Fruit fly (Drosophila melanogaster): ENCODE measurements around the gene ogre.

Gene ogre

DNA sequence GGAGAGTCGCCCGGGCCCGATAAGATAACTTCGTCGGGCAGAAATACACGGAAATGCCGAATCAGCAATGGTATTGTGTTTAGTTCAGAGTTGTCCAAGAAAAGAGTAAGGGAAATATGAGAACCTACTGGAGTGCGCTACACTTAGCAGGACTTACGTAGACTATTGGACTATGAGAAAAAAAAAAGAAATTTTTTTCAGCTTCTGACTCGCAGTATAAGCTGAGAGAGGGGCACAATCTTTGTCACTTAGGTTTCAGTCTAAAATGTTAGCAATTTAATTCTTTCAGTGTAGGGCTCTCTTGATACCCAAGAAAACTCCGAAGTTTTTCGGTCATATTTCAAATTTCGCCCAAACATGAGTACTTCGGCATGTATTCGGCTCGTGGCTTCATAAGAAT, 2.6 kb upstream of the ogre start (continued):
- TF ChIP-seq pita (GFP tag; optimal IDR thresholded peaks at IDR 0.05): no peak
- peak; percentile 81 for TF ChIP-seq gem (tag; optimal IDR thresholded peaks at IDR 0.05)
- peak; percentile 23 for TF ChIP-seq Max (GFP tag; optimal IDR thresholded peaks at IDR 0.05)
- TF ChIP-seq Bdp1 (GFP tag; optimal IDR thresholded peaks at IDR 0.05): peak; percentile 56
- TF ChIP-seq CG17612 (GFP tag; IDR thresholded peaks at IDR 0.05): no peak
- TF ChIP-seq nau (GFP tag; optimal IDR thresholded peaks at IDR 0.05): no peak
- TF ChIP-seq CG2889 (GFP tag; IDR thresholded peaks at IDR 0.05): 0 out of 3 replicates have a peak, but pooled peaks have one; percentile 6
- peak; percentile 77 for TF ChIP-seq CG9932 (GFP tag; IDR thresholded peaks at IDR 0.05)
- no peak for TF ChIP-seq Lpt (GFP tag; optimal IDR thresholded peaks at IDR 0.05)
- TF ChIP-seq ttk (GFP tag; IDR thresholded peaks at IDR 0.05): peak; percentile 83
- peak; percentile 42 for TF ChIP-seq CG4282 (GFP tag; optimal IDR thresholded peaks at IDR 0.05)
- TF ChIP-seq tna (GFP tag; IDR thresholded peaks at IDR 0.05; ENCODE audit: partially characterized antibody): no peak
- peak; percentile 48 for TF ChIP-seq CG1603 (tag; optimal IDR thresholded peaks at IDR 0.05)
- TF ChIP-seq insv (GFP tag; optimal IDR thresholded peaks at IDR 0.05): no peak
- TF ChIP-seq dmrt99B (tag; optimal IDR thresholded peaks at IDR 0.05): peak; percentile 82
- peak; percentile 75 for TF ChIP-seq CG4424 (GFP tag; optimal IDR thresholded peaks at IDR 0.05)
- TF ChIP-seq sens-2 (GFP tag; IDR thresholded peaks at IDR 0.05): peak; percentile 72; the same call in 1 of the 2 replicates
- peak; percentile 8 for TF ChIP-seq CG6683 (GFP tag; optimal IDR thresholded peaks at IDR 0.05)
- no peak for TF ChIP-seq tll (GFP tag; optimal IDR thresholded peaks at IDR 0.05)
- peak; percentile 74 for TF ChIP-seq CG11504 (tag; optimal IDR thresholded peaks at IDR 0.05)
- TF ChIP-seq maf-S (GFP tag; optimal IDR thresholded peaks at IDR 0.05): peak; percentile 72
- TF ChIP-seq CG10267 (tag; optimal IDR thresholded peaks at IDR 0.05): peak; percentile 48
- no peak for TF ChIP-seq Dp (GFP tag; optimal IDR thresholded peaks at IDR 0.05)
- TF ChIP-seq CG12659 (GFP tag; optimal IDR thresholded peaks at IDR 0.05): peak; percentile 67
- no peak for TF ChIP-seq CG8765 (GFP tag; IDR thresholded peaks at IDR 0.05)
- peak; percentile 56 for TF ChIP-seq zen (tag; optimal IDR thresholded peaks at IDR 0.05)
- TF ChIP-seq Hand (GFP tag; optimal IDR thresholded peaks at IDR 0.05): peak; percentile 23
- TF ChIP-seq ewg (GFP tag; optimal IDR thresholded peaks at IDR 0.05): peak; percentile 46
- peak; percentile 0 for TF ChIP-seq CG3838 (GFP tag; optimal IDR thresholded peaks at IDR 0.05)
- peak; percentile 44 for TF ChIP-seq CG13894 (tag; optimal IDR thresholded peaks at IDR 0.05)
- TF ChIP-seq CG4404 (GFP tag; IDR thresholded peaks at IDR 0.05): peak; percentile 47
- no peak for TF ChIP-seq Hr78 (GFP tag; optimal IDR thresholded peaks at IDR 0.05)
- TF ChIP-seq Ptx1 (GFP tag; IDR thresholded peaks at IDR 0.05): peak; percentile 87
- peak; percentile 76 for TF ChIP-seq wdn (GFP tag; IDR thresholded peaks at IDR 0.05)
- TF ChIP-seq CG2129 (GFP tag; IDR thresholded peaks at IDR 0.05; ENCODE audit: partially characterized antibody): no peak
- peak; percentile 26 for TF ChIP-seq CG12236 (GFP tag; optimal IDR thresholded peaks at IDR 0.05)
- no peak for TF ChIP-seq BEAF-32 (GFP tag; optimal IDR thresholded peaks at IDR 0.05)
- TF ChIP-seq abd-A (tag; optimal IDR thresholded peaks at IDR 0.05): no peak
- peak; percentile 76 for TF ChIP-seq sisA (GFP tag; IDR thresholded peaks at IDR 0.05)
- TF ChIP-seq CG14710 (tag; optimal IDR thresholded peaks at IDR 0.05): peak; percentile 35
- TF ChIP-seq Med (GFP tag): peak; percentile 95
- TF ChIP-seq CG4854 (GFP tag; optimal IDR thresholded peaks at IDR 0.05): peak; percentile 50
- peak; percentile 56 for TF ChIP-seq HmgZ (tag; optimal IDR thresholded peaks at IDR 0.05)
- peak; percentile 0 for TF ChIP-seq tup (GFP tag; optimal IDR thresholded peaks at IDR 0.05)
- peak; percentile 82 for TF ChIP-seq Rx (GFP tag; IDR thresholded peaks at IDR 0.05)
- TF ChIP-seq Nf-YC (tag; optimal IDR thresholded peaks at IDR 0.05): no peak
- TF ChIP-seq danr (GFP tag; IDR thresholded peaks at IDR 0.05): peak; percentile 64
- peak; percentile 74 for TF ChIP-seq CG5953 (GFP tag; IDR thresholded peaks at IDR 0.05)
- TF ChIP-seq CG7745 (tag; optimal IDR thresholded peaks at IDR 0.05): no peak
- TF ChIP-seq tx (GFP tag; optimal IDR thresholded peaks at IDR 0.05): peak; percentile 58

Measured in whole organism, embryonic.